Worm (Caenorhabditis elegans): ENCODE measurements around the gene irld-67.

irld-67 gene

ce11 chrII:2958308-2958707, 24.1 kb upstream of the irld-67 start, which contains the start of gene srw-60:
Gene srw-60, plus strand, starts transcription at chrII:2958608.
- TF ChIP-seq nhr-11 (tag; optimal IDR thresholded peaks at IDR 0.05) (no peak), nhr-25 (tag; optimal IDR thresholded peaks at IDR 0.05) (no peak), nhr-28 (tag; optimal IDR thresholded peaks at IDR 0.05) (no peak), nhr-76 (tag; optimal IDR thresholded peaks at IDR 0.05) (no peak), fkh-2 (tag; optimal IDR thresholded peaks at IDR 0.05) (no peak), pha-4 (tag; optimal IDR thresholded peaks at IDR 0.05) (no peak), zag-1 (tag; optimal IDR thresholded peaks at IDR 0.05) (no peak), mdl-1 (tag; optimal IDR thresholded peaks at IDR 0.05) (no peak), eor-1 (tag; optimal IDR thresholded peaks at IDR 0.05) (no peak), aly-2 (tag; optimal IDR thresholded peaks at IDR 0.05) (no peak), nhr-23 (tag; optimal IDR thresholded peaks at IDR 0.05) (no peak), lsy-12 (tag; optimal IDR thresholded peaks at IDR 0.05) (no peak)

- TF ChIP-seq pha-4 (tag; optimal IDR thresholded peaks at IDR 0.05) (no peak), zag-1 (tag; optimal IDR thresholded peaks at IDR 0.05) (no peak)
Measured at ce11 chrII:2955656-2956115, 21.4 kb upstream of the irld-67 start, which contains the start of gene irld-48. Gene irld-48, plus strand, starts transcription at chrII:2956065.

- TF ChIP-seq jun-1 (tag; optimal IDR thresholded peaks at IDR 0.05) (no peak), nhr-28 (tag; optimal IDR thresholded peaks at IDR 0.05) (no peak), ceh-28 (tag; optimal IDR thresholded peaks at IDR 0.05) (no peak), eor-1 (tag; optimal IDR thresholded peaks at IDR 0.05) (no peak), hmg-11 (tag; optimal IDR thresholded peaks at IDR 0.05) (no peak), lsy-12 (tag; optimal IDR thresholded peaks at IDR 0.05) (no peak), lin-15B (tag; optimal IDR thresholded peaks at IDR 0.05) (no peak), mml-1 (tag; optimal IDR thresholded peaks at IDR 0.05) (no peak), egl-27 (tag; optimal IDR thresholded peaks at IDR 0.05) (no peak), fkh-2 (tag; optimal IDR thresholded peaks at IDR 0.05) (no peak), fkh-10 (GFP tag; optimal IDR thresholded peaks at IDR 0.05) (no peak), nhr-77 (tag; optimal IDR thresholded peaks at IDR 0.05) (no peak), tbx-2 (tag; optimal IDR thresholded peaks at IDR 0.05) (no peak), ztf-4 (tag; optimal IDR thresholded peaks at IDR 0.05) (no peak), zag-1 (tag; optimal IDR thresholded peaks at IDR 0.05) (no peak)
Measured at ce11 chrII:2952629-2953028, 18.4 kb upstream of the irld-67 start, which contains the start of gene irld-51. Gene irld-51, minus strand, starts transcription at chrII:2952729.

ce11 chrII:2948614-2949013, 14.4 kb upstream of the irld-67 start:
- TF ChIP-seq nhr-12 (tag; optimal IDR thresholded peaks at IDR 0.05) (no peak), ceh-28 (tag; optimal IDR thresholded peaks at IDR 0.05) (no peak)

- no peak for TF ChIP-seq pha-4 (tag; optimal IDR thresholded peaks at IDR 0.05)
- TF ChIP-seq nhr-12 (tag; optimal IDR thresholded peaks at IDR 0.05) = no peak
- TF ChIP-seq skn-1 (tag; optimal IDR thresholded peaks at IDR 0.05) = no peak
- TF ChIP-seq mml-1 (tag; optimal IDR thresholded peaks at IDR 0.05) = no peak
- TF ChIP-seq nhr-23 (tag; optimal IDR thresholded peaks at IDR 0.05) = no peak
- TF ChIP-seq fkh-10 (GFP tag; optimal IDR thresholded peaks at IDR 0.05) = no peak
- TF ChIP-seq nhr-67 (tag; optimal IDR thresholded peaks at IDR 0.05) = no peak
- TF ChIP-seq zag-1 (tag; optimal IDR thresholded peaks at IDR 0.05) = no peak
- TF ChIP-seq eor-1 (tag; optimal IDR thresholded peaks at IDR 0.05) = no peak
- no peak for TF ChIP-seq nhr-76 (tag; optimal IDR thresholded peaks at IDR 0.05)
- TF ChIP-seq elt-1 (tag; optimal IDR thresholded peaks at IDR 0.05) = no peak
- no peak for TF ChIP-seq tbx-2 (tag; optimal IDR thresholded peaks at IDR 0.05)
- TF ChIP-seq R02D3.7 (tag; optimal IDR thresholded peaks at IDR 0.05) = no peak
- no peak for TF ChIP-seq elt-2 (tag; optimal IDR thresholded peaks at IDR 0.05)
- TF ChIP-seq pqm-1 (tag; optimal IDR thresholded peaks at IDR 0.05) = no peak
- TF ChIP-seq fkh-2 (tag; optimal IDR thresholded peaks at IDR 0.05) = no peak
- no peak for TF ChIP-seq fos-1 (tag; optimal IDR thresholded peaks at IDR 0.05)
- no peak for TF ChIP-seq lin-39 (tag; optimal IDR thresholded peaks at IDR 0.05)
- no peak for TF ChIP-seq daf-12 (tag; optimal IDR thresholded peaks at IDR 0.05)
- no peak for TF ChIP-seq nhr-25 (tag; optimal IDR thresholded peaks at IDR 0.05)
Measured at ce11 chrII:2946438-2946837, 12.2 kb upstream of the irld-67 start, which contains the start of gene srw-79. Gene srw-79, plus strand, starts transcription at chrII:2946738.

ce11 chrII:2943966-2944365, 9.7 kb upstream of the irld-67 start, which contains the start of the genes irld-50 and irld-49:
Gene irld-50, minus strand, starts transcription at chrII:2944066.
Gene irld-49, plus strand, starts transcription at chrII:2944176.
- TF ChIP-seq lin-39 (tag; optimal IDR thresholded peaks at IDR 0.05) = no peak
- no peak for TF ChIP-seq zag-1 (tag; optimal IDR thresholded peaks at IDR 0.05)
- TF ChIP-seq egl-27 (tag; optimal IDR thresholded peaks at IDR 0.05) = no peak
